Worm (Caenorhabditis elegans) whole organism, mixed stage, embryonic: Measurements from ENCODE around the gene srj-44.

Experiments used
- M03D4.4 ChIP-seq: sonication (generic microtip); optimal IDR thresholded peaks from 2 replicates; lab custom pipeline; 2017; ENCODE audit warnings: mild to moderate bottlenecking, missing genetic modification characterization, missing compliant biosample characterization
- bed-3 ChIP-seq: fragments of 200-800 bp; sonication (Bioruptor generic); optimal IDR thresholded peaks from 3 replicates; lab custom pipeline; 2018; ENCODE audit warnings: mild to moderate bottlenecking, missing genetic modification characterization, moderate library complexity, missing compliant biosample characterization
- blmp-1 ChIP-seq: fragments of 150-350 bp; optimal IDR thresholded peaks from 2 replicates; lab custom pipeline; 2014; ENCODE audit warnings: missing biosample characterization, missing genetic modification characterization
- ceh-39 ChIP-seq: fragments of 150-350 bp; optimal IDR thresholded peaks from 2 replicates; lab custom pipeline; 2014; ENCODE audit warnings: missing biosample characterization, missing genetic modification characterization
- ceh-43 ChIP-seq: fragments of 200-800 bp; sonication (Bioruptor generic); optimal IDR thresholded peaks from 2 replicates; lab custom pipeline; 2018; ENCODE audit warnings: mild to moderate bottlenecking, missing genetic modification characterization, moderate library complexity, missing compliant biosample characterization
- ceh-83 ChIP-seq: fragments of 200-800 bp; sonication (Bioruptor generic); optimal IDR thresholded peaks from 2 replicates; lab custom pipeline; 2018; ENCODE audit warnings: mild to moderate bottlenecking, missing genetic modification characterization, missing compliant biosample characterization
- ces-1 ChIP-seq: fragments of 150-350 bp; optimal IDR thresholded peaks from 2 replicates; lab custom pipeline; 2014; ENCODE audit warnings: missing biosample characterization, missing genetic modification reagents, missing genetic modification characterization
- cnd-1 ChIP-seq: fragments of 200-800 bp; sonication (Bioruptor generic); optimal IDR thresholded peaks from 2 replicates; lab custom pipeline; 2018; ENCODE audit warnings: mild to moderate bottlenecking, missing genetic modification characterization, missing compliant biosample characterization
- drap-1 ChIP-seq: fragments of 200-800 bp; sonication (Bioruptor generic); optimal IDR thresholded peaks from 3 replicates; lab custom pipeline; 2018; ENCODE audit warnings: mild to moderate bottlenecking, missing genetic modification characterization, missing compliant biosample characterization
- elt-1 ChIP-seq: sonication (generic microtip); optimal IDR thresholded peaks from 2 replicates; lab custom pipeline; 2017; ENCODE audit warnings: missing genetic modification characterization, mild to moderate bottlenecking, missing compliant biosample characterization, antibody characterized with exemption, moderate library complexity, borderline replicate concordance; ENCODE audit not compliant: insufficient read depth
- elt-3 ChIP-seq: fragments of 150-350 bp; optimal IDR thresholded peaks from 2 replicates; lab custom pipeline; 2014; ENCODE audit warnings: missing biosample characterization, missing genetic modification characterization
- flh-1 ChIP-seq: fragments of 200-800 bp; sonication (Bioruptor generic); optimal IDR thresholded peaks from 2 replicates; lab custom pipeline; 2018; ENCODE audit warnings: mild to moderate bottlenecking, missing genetic modification characterization, moderate library complexity, missing compliant biosample characterization
- ham-2 ChIP-seq: fragments of 200-800 bp; sonication (Bioruptor generic); optimal IDR thresholded peaks from 2 replicates; lab custom pipeline; 2018; ENCODE audit warnings: mild to moderate bottlenecking, missing genetic modification characterization, missing compliant biosample characterization
- hlh-1 ChIP-seq: fragments of 150-350 bp; optimal IDR thresholded peaks from 2 replicates; lab custom pipeline; 2014; ENCODE audit warnings: missing biosample characterization, missing genetic modification reagents, missing genetic modification characterization
- lin-13 ChIP-seq: fragments of 150-350 bp; optimal IDR thresholded peaks from 2 replicates; lab custom pipeline; 2014; ENCODE audit warnings: missing biosample characterization, missing genetic modification characterization
- lin-32 ChIP-seq: fragments of 200-800 bp; sonication (Bioruptor generic); optimal IDR thresholded peaks from 2 replicates; lab custom pipeline; 2018; ENCODE audit warnings: mild to moderate bottlenecking, missing genetic modification characterization, missing compliant biosample characterization
- lsy-2 ChIP-seq: fragments of 150-350 bp; optimal IDR thresholded peaks from 2 replicates; lab custom pipeline; 2014; ENCODE audit warnings: missing biosample characterization, missing genetic modification characterization
- mab-5 ChIP-seq: fragments of 150-350 bp; optimal IDR thresholded peaks from 2 replicates; lab custom pipeline; 2014; ENCODE audit warnings: missing biosample characterization, missing genetic modification characterization
- mep-1 ChIP-seq: fragments of 150-350 bp; optimal IDR thresholded peaks from 2 replicates; lab custom pipeline; 2017; ENCODE audit warnings: missing biosample characterization, missing genetic modification reagents, missing genetic modification characterization, inconsistent platforms
- mls-2 ChIP-seq: sonication (generic microtip); optimal IDR thresholded peaks from 2 replicates; lab custom pipeline; 2016; ENCODE audit warnings: mild to moderate bottlenecking, missing genetic modification characterization, moderate library complexity, missing compliant biosample characterization
- nhr-12 ChIP-seq: fragments of 150-350 bp; optimal IDR thresholded peaks from 2 replicates; lab custom pipeline; 2014; ENCODE audit warnings: missing biosample characterization, missing genetic modification characterization
- nhr-237 ChIP-seq: fragments of 150-350 bp; optimal IDR thresholded peaks from 2 replicates; lab custom pipeline; 2014; ENCODE audit warnings: missing biosample characterization, missing genetic modification characterization
- nhr-28 ChIP-seq: fragments of 150-350 bp; optimal IDR thresholded peaks from 2 replicates; lab custom pipeline; 2014; ENCODE audit warnings: missing biosample characterization, missing genetic modification characterization
- nhr-76 ChIP-seq: sonication (generic microtip); optimal IDR thresholded peaks from 2 replicates; lab custom pipeline; 2017; ENCODE audit warnings: missing biosample characterization, missing genetic modification characterization
- sem-2 ChIP-seq: fragments of 200-800 bp; sonication (Bioruptor generic); optimal IDR thresholded peaks from 2 replicates; lab custom pipeline; 2018; ENCODE audit warnings: mild to moderate bottlenecking, missing genetic modification characterization, missing compliant biosample characterization
- snpc-4 ChIP-seq: fragments of 150-350 bp; optimal IDR thresholded peaks from 2 replicates; lab custom pipeline; 2014; ENCODE audit warnings: missing biosample characterization, missing genetic modification characterization
- sptf-1 ChIP-seq: sonication (generic microtip); optimal IDR thresholded peaks from 2 replicates; lab custom pipeline; 2017; ENCODE audit warnings: mild to moderate bottlenecking, missing genetic modification characterization, moderate library complexity, missing compliant biosample characterization
- unc-120 ChIP-seq: sonication (generic microtip); optimal IDR thresholded peaks from 2 replicates; lab custom pipeline; 2017; ENCODE audit warnings: missing genetic modification characterization, missing compliant biosample characterization; ENCODE audit not compliant: poor library complexity, severe bottlenecking
- unc-39 ChIP-seq: fragments of 150-350 bp; optimal IDR thresholded peaks from 2 replicates; lab custom pipeline; 2014; ENCODE audit warnings: missing biosample characterization, missing genetic modification characterization
- zip-8 ChIP-seq: fragments of 150-350 bp; optimal IDR thresholded peaks from 2 replicates; lab custom pipeline; 2014; ENCODE audit warnings: missing biosample characterization, missing genetic modification characterization
- ztf-11 ChIP-seq: fragments of 150-350 bp; optimal IDR thresholded peaks from 2 replicates; lab custom pipeline; 2014; ENCODE audit warnings: missing biosample characterization, missing genetic modification characterization

Gene srj-44

ce11 chrV:2883097-2883496, 37.4 kb upstream of the srj-44 start:
- TF ChIP-seq zip-8 (no peak), ceh-39 (tag; lab: Kevin White, UChicago) (no peak), mep-1 (tag; lab: Kevin White, UChicago) (no peak), sptf-1 (no peak), ceh-83 (GFP tag; lab: Kevin White, UChicago) (no peak), sem-2 (no peak), elt-1 (tag; lab: Kevin White, UChicago) (no peak), lsy-2 (tag; lab: Kevin White, UChicago) (no peak), unc-39 (tag; lab: Kevin White, UChicago) (no peak), ham-2 (GFP tag; lab: Kevin White, UChicago) (no peak), mls-2 (tag; lab: Kevin White, UChicago) (no peak), nhr-12 (no peak), ceh-43 (GFP tag; lab: Kevin White, UChicago) (no peak), hlh-1 (no peak), drap-1 (GFP tag; lab: Kevin White, UChicago) (no peak)

ce11 chrV:2881565-2881964, 35.9 kb upstream of the srj-44 start:
- no peak for TF ChIP-seq ces-1 (GFP tag; lab: Kevin White, UChicago)
- no peak for TF ChIP-seq lin-32 (GFP tag; lab: Kevin White, UChicago)
- TF ChIP-seq mep-1 (tag; lab: Kevin White, UChicago), result no peak
- TF ChIP-seq lin-13 (tag; lab: Kevin White, UChicago), result no peak
- no peak for TF ChIP-seq unc-120 (tag; lab: Kevin White, UChicago)
- TF ChIP-seq nhr-12, result no peak
- TF ChIP-seq nhr-76 (tag; lab: Kevin White, UChicago), result no peak
- TF ChIP-seq elt-3, result no peak
- TF ChIP-seq ceh-43 (GFP tag; lab: Kevin White, UChicago), result no peak
- TF ChIP-seq ztf-11, result no peak
- no peak for TF ChIP-seq bed-3 (GFP tag; lab: Kevin White, UChicago)
- TF ChIP-seq ceh-39 (tag; lab: Kevin White, UChicago), result no peak
- no peak for TF ChIP-seq blmp-1

ce11 chrV:2881016-2881415, 35.3 kb upstream of the srj-44 start, which contains the start of gene ifc-1:
Gene ifc-1 (plus strand): TSS chrV:2881393.
- TF ChIP-seq elt-1 (tag; lab: Kevin White, UChicago), result no peak
- no peak for TF ChIP-seq nhr-28 (tag; lab: Kevin White, UChicago)
- TF ChIP-seq elt-3, result no peak
- no peak for TF ChIP-seq ces-1 (GFP tag; lab: Kevin White, UChicago)
- no peak for TF ChIP-seq lin-32 (GFP tag; lab: Kevin White, UChicago)
- TF ChIP-seq flh-1 (GFP tag; lab: Kevin White, UChicago), result no peak
- TF ChIP-seq cnd-1 (tag; lab: Kevin White, UChicago), result no peak

- TF ChIP-seq sem-2 (no peak), elt-1 (tag; lab: Kevin White, UChicago) (no peak), ham-2 (GFP tag; lab: Kevin White, UChicago) (no peak), ceh-39 (tag; lab: Kevin White, UChicago) (no peak), unc-39 (tag; lab: Kevin White, UChicago) (no peak), blmp-1 (no peak), zip-8 (no peak), nhr-12 (no peak), cnd-1 (tag; lab: Kevin White, UChicago) (no peak), sptf-1 (no peak), M03D4.4 (tag; lab: Kevin White, UChicago) (no peak), ceh-43 (GFP tag; lab: Kevin White, UChicago) (no peak), snpc-4 (tag; lab: Kevin White, UChicago) (no peak), nhr-76 (tag; lab: Kevin White, UChicago) (no peak), mab-5 (tag; lab: Kevin White, UChicago) (no peak), mep-1 (tag; lab: Kevin White, UChicago) (no peak), nhr-237 (tag; lab: Kevin White, UChicago) (no peak)
- TF ChIP-seq, all 35 proteins: peak for 0
These were observed 34.7 kb upstream of the srj-44 start for ce11 chrV:2880356-2880755.

ce11 chrV:2879801-2880200, 34.1 kb upstream of the srj-44 start, which contains the start of gene str-39:
Gene str-39 (minus strand): TSS chrV:2879901.
- TF ChIP-seq nhr-237 (tag; lab: Kevin White, UChicago), result no peak
- no peak for TF ChIP-seq cnd-1 (tag; lab: Kevin White, UChicago)
